Fruit fly (Drosophila melanogaster): ENCODE data around the gene Vps60.
A peak's percentile ranks its signal among the peaks of the same experiment; 100 is the strongest.

Vps60 gene

dm6 chr3L:17668386-17668944 lies 47.0 kb upstream of the Vps60 start (continued):
- TF ChIP-seq Elba2 (GFP tag; optimal IDR thresholded peaks at IDR 0.05) (peak; percentile 94), CG14050 (GFP tag; IDR thresholded peaks at IDR 0.05) (no peak), CG6765 (GFP tag; optimal IDR thresholded peaks at IDR 0.05) (no peak), CG12769 (tag; optimal IDR thresholded peaks at IDR 0.05) (peak; percentile 16), CG10543 (GFP tag; optimal IDR thresholded peaks at IDR 0.05) (no peak), stwl (tag; optimal IDR thresholded peaks at IDR 0.05) (no peak), CG9797 (GFP tag; optimal IDR thresholded peaks at IDR 0.05) (no peak), CG7987 (GFP tag; optimal IDR thresholded peaks at IDR 0.05) (no peak), CkIIα-i1 (GFP tag; IDR thresholded peaks at IDR 0.05) (no peak), CG12155 (GFP tag; optimal IDR thresholded peaks at IDR 0.05) (no peak), CG6175 (GFP tag; IDR thresholded peaks at IDR 0.05) (no peak), CG33213 (GFP tag; optimal IDR thresholded peaks at IDR 0.05) (no peak), Sox102F (GFP tag; optimal IDR thresholded peaks at IDR 0.05) (no peak), CG4404 (GFP tag; IDR thresholded peaks at IDR 0.05) (no peak), CG2116 (GFP tag; optimal IDR thresholded peaks at IDR 0.05) (no peak), CG2199 (GFP tag; IDR thresholded peaks at IDR 0.05) (0 out of 3 replicates have a peak, but pooled peaks have one; percentile 55), CG8089 (GFP tag; optimal IDR thresholded peaks at IDR 0.05) (no peak), Trl (optimal IDR thresholded peaks at IDR 0.05) (peak in 1 of 2 experiments; percentile 7), Trl (GFP tag; optimal IDR thresholded peaks at IDR 0.05) (no peak), kni (GFP tag; optimal IDR thresholded peaks at IDR 0.05) (no peak), wdn (GFP tag; IDR thresholded peaks at IDR 0.05) (no peak), sqz (GFP tag; optimal IDR thresholded peaks at IDR 0.05) (peak; percentile 61), CG31224 (GFP tag; IDR thresholded peaks at IDR 0.05) (no peak), dmrt11E (tag; optimal IDR thresholded peaks at IDR 0.05) (no peak), CG10321 (GFP tag; IDR thresholded peaks at IDR 0.05) (peak; percentile 6; the same call in 1 of the 2 replicates), insv (GFP tag; optimal IDR thresholded peaks at IDR 0.05) (peak; percentile 14 to 86), tna (GFP tag; IDR thresholded peaks at IDR 0.05; ENCODE audit: partially characterized antibody) (no peak), Hand (GFP tag; optimal IDR thresholded peaks at IDR 0.05) (no peak), Rx (GFP tag; IDR thresholded peaks at IDR 0.05) (no peak), Fer1 (GFP tag; optimal IDR thresholded peaks at IDR 0.05) (no peak), ATbp (GFP tag; optimal IDR thresholded peaks at IDR 0.05) (no peak), gro (GFP tag; optimal IDR thresholded peaks at IDR 0.05) (no peak), CG12391 (tag; optimal IDR thresholded peaks at IDR 0.05) (no peak), row (GFP tag; IDR thresholded peaks at IDR 0.05) (no peak), Deaf1 (tag; optimal IDR thresholded peaks at IDR 0.05) (no peak), tap (tag; optimal IDR thresholded peaks at IDR 0.05) (no peak), hkb (optimal IDR thresholded peaks at IDR 0.05) (no peak), hkb (GFP tag; IDR thresholded peaks at IDR 0.05) (no peak), Pdp1 (GFP tag; optimal IDR thresholded peaks at IDR 0.05) (peak in 1 of 2 experiments; percentile 58), NK7.1 (GFP tag; optimal IDR thresholded peaks at IDR 0.05) (no peak), ci (GFP tag; IDR thresholded peaks at IDR 0.05) (0 out of 3 replicates have a peak, but pooled peaks have one; percentile 16), CG1233 (GFP tag; optimal IDR thresholded peaks at IDR 0.05) (no peak), CG12942 (GFP tag; optimal IDR thresholded peaks at IDR 0.05) (no peak), lab (GFP tag; optimal IDR thresholded peaks at IDR 0.05) (no peak), CG31388 (GFP tag; optimal IDR thresholded peaks at IDR 0.05) (no peak), pfk (GFP tag; optimal IDR thresholded peaks at IDR 0.05) (no peak), CG8388 (GFP tag; optimal IDR thresholded peaks at IDR 0.05) (no peak), croc (GFP tag; conservative IDR thresholded peaks at IDR 0.05) (no peak), luna (GFP tag; optimal IDR thresholded peaks at IDR 0.05) (no peak), oc (tag; optimal IDR thresholded peaks at IDR 0.05) (no peak), Atf3 (GFP tag; optimal IDR thresholded peaks at IDR 0.05) (no peak)

Data from whole organism, embryonic.